Worm (Caenorhabditis elegans): ENCODE measurements around the gene gtf-2E1.

- TF ChIP-seq fkh-10 (GFP tag; optimal IDR thresholded peaks at IDR 0.05): no peak
- no peak for TF ChIP-seq T23F11.4 (GFP tag; optimal IDR thresholded peaks at IDR 0.05)
- TF ChIP-seq pros-1 (tag; optimal IDR thresholded peaks at IDR 0.05): no peak
- no peak for TF ChIP-seq ceh-48 (tag; optimal IDR thresholded peaks at IDR 0.05)
- no peak for TF ChIP-seq lim-6 (tag; optimal IDR thresholded peaks at IDR 0.05)
- no peak for TF ChIP-seq pqm-1 (tag; optimal IDR thresholded peaks at IDR 0.05)
- no peak for TF ChIP-seq nfya-1 (tag; optimal IDR thresholded peaks at IDR 0.05)
- TF ChIP-seq ceh-19 (GFP tag; optimal IDR thresholded peaks at IDR 0.05): no peak
- no peak for TF ChIP-seq gmeb-2 (tag; optimal IDR thresholded peaks at IDR 0.05)
- no peak for TF ChIP-seq elt-2 (tag; optimal IDR thresholded peaks at IDR 0.05)
Observed at ce11 chrIV:17275281-17275680, 20.2 kb downstream of the gtf-2E1 start, which contains the start of gene lhfp-4.

Data from whole organism, late embryonic.